Fruit fly (Drosophila melanogaster) whole organism, prepupa: Measurements from ENCODE around the gene Pop2.

Experiments
- Blimp-1 ChIP-seq: fragments of 200-800 bp; sonication (Bioruptor generic); optimal IDR thresholded peaks from 3 replicates; lab custom pipeline; 2017; ENCODE audit warnings: missing biosample characterization, missing genetic modification characterization, mild to moderate bottlenecking, moderate library complexity, missing genetic modification reagents
- CG10669 ChIP-seq: fragments of 200-800 bp; sonication (Bioruptor generic); optimal IDR thresholded peaks from 3 replicates; lab custom pipeline; 2018; ENCODE audit warnings: missing biosample characterization, mild to moderate bottlenecking, missing genetic modification characterization, moderate library complexity
- CG11294 ChIP-seq: fragments of 200-800 bp; sonication (Bioruptor generic); IDR thresholded peaks from 2 replicates; pipeline ENCODE4 v1.3.6; 2022; ENCODE audit warnings: missing biosample characterization, missing genetic modification characterization
- CG4318 ChIP-seq: fragments of 200-800 bp; sonication (Bioruptor generic); optimal IDR thresholded peaks from 3 replicates; lab custom pipeline; 2017; ENCODE audit warnings: missing biosample characterization, mild to moderate bottlenecking, missing genetic modification characterization
- Gug ChIP-seq: fragments of 200-800 bp; sonication (Bioruptor generic); IDR thresholded peaks from 2 replicates; pipeline ENCODE4 v1.3.6; 2022; ENCODE audit warnings: missing biosample characterization, missing genetic modification characterization
- Hr4 ChIP-seq: fragments of 200-800 bp; sonication (Bioruptor generic); optimal IDR thresholded peaks from 3 replicates; lab custom pipeline; 2016; ENCODE audit warnings: missing biosample characterization, missing genetic modification characterization
- Lpt ChIP-seq: fragments of 200-800 bp; sonication (Bioruptor generic); optimal IDR thresholded peaks from 3 replicates; lab custom pipeline; 2016; ENCODE audit warnings: missing biosample characterization, missing genetic modification characterization
- dsx ChIP-seq: fragments of 200-800 bp; optimal IDR thresholded peaks from 3 replicates; lab custom pipeline; 2019; ENCODE audit warnings: missing biosample characterization, mild to moderate bottlenecking, missing genetic modification characterization, moderate library complexity; ENCODE audit not compliant: poor library complexity, severe bottlenecking

- no peak for TF ChIP-seq Gug
- TF ChIP-seq CG4318 (GFP tag; lab: Kevin White, UChicago), result no peak
- TF ChIP-seq Lpt (GFP tag; lab: Kevin White, UChicago), result no peak
- TF ChIP-seq CG10669 (GFP tag; lab: Kevin White, UChicago), result no peak
- TF ChIP-seq dsx (GFP tag; lab: Kevin White, UChicago), result no peak
- TF ChIP-seq Hr4 (GFP tag; lab: Kevin White, UChicago), result no peak
- no peak for TF ChIP-seq Blimp-1
- TF ChIP-seq CG11294 (GFP tag; lab: Robert Waterston, UW), result no peak
These were observed 29.8 kb downstream of the Pop2 start, which contains the start of gene Muc68E for dm6 chr3L:11972879-11973278.
